Fruit fly (Drosophila melanogaster) whole organism, embryonic: ENCODE data around the gene Pvf3.

ENCODE experiments used
- Atf-2 ChIP-seq: fragments of 200-800 bp; sonication (Bioruptor generic); optimal IDR thresholded peaks from 2 replicates; lab custom pipeline; 2016; ENCODE audit warnings: missing biosample characterization, missing genetic modification characterization
- Atf6 ChIP-seq: fragments of 200-800 bp; sonication (Bioruptor generic); IDR thresholded peaks from 2 replicates; pipeline ENCODE4 v1.3.6; 2022; ENCODE audit warnings: missing biosample characterization, missing genetic modification characterization
- BtbVII ChIP-seq: fragments of 200-800 bp; sonication (Bioruptor generic); optimal IDR thresholded peaks from 3 replicates; lab custom pipeline; 2017; ENCODE audit warnings: missing biosample characterization, mild to moderate bottlenecking, missing genetic modification characterization
- CG10543 ChIP-seq: fragments of 200-800 bp; sonication (Bioruptor generic); optimal IDR thresholded peaks from 3 replicates; lab custom pipeline; 2017; ENCODE audit warnings: missing biosample characterization, mild to moderate bottlenecking, missing genetic modification characterization, moderate library complexity
- CG13775 ChIP-seq: fragments of 200-800 bp; sonication (Bioruptor generic); optimal IDR thresholded peaks from 3 replicates; lab custom pipeline; 2017; ENCODE audit warnings: missing biosample characterization, mild to moderate bottlenecking, missing genetic modification characterization
- CG14050 ChIP-seq: fragments of 200-800 bp; sonication (Bioruptor generic); IDR thresholded peaks from 3 replicates; pipeline ENCODE4 v1.3.6; 2022; ENCODE audit warnings: missing biosample characterization, missing genetic modification characterization
- CG15073 ChIP-seq: fragments of 200-800 bp; sonication (Bioruptor generic); optimal IDR thresholded peaks from 2 replicates; lab custom pipeline; 2016; ENCODE audit warnings: missing biosample characterization, missing genetic modification characterization
- CG1603 ChIP-seq: fragments of 200-800 bp; sonication (Bioruptor generic); optimal IDR thresholded peaks from 2 replicates; lab custom pipeline; 2019; ENCODE audit warnings: missing biosample characterization, mild to moderate bottlenecking, missing genetic modification characterization, moderate library complexity
- CG16779 ChIP-seq: fragments of 200-800 bp; sonication (Bioruptor generic); IDR thresholded peaks from 2 replicates; pipeline ENCODE4 v1.3.6; 2022; ENCODE audit warnings: missing biosample characterization, missing genetic modification characterization
- CG17612 ChIP-seq: fragments of 200-800 bp; sonication (Bioruptor generic); IDR thresholded peaks from 2 replicates; pipeline ENCODE4 v1.3.6; 2022; ENCODE audit warnings: missing biosample characterization, missing genetic modification characterization
- CG2116 ChIP-seq: fragments of 200-800 bp; sonication (Bioruptor generic); optimal IDR thresholded peaks from 3 replicates; lab custom pipeline; 2018; ENCODE audit warnings: missing biosample characterization, mild to moderate bottlenecking, missing genetic modification characterization
- CG2202 ChIP-seq: fragments of 200-800 bp; sonication (Bioruptor generic); optimal IDR thresholded peaks from 2 replicates; lab custom pipeline; 2018; ENCODE audit warnings: missing biosample characterization, mild to moderate bottlenecking, missing genetic modification characterization
- CG2712 ChIP-seq: fragments of 200-800 bp; optimal IDR thresholded peaks from 3 replicates; lab custom pipeline; 2019; ENCODE audit warnings: missing biosample characterization, mild to moderate bottlenecking, missing genetic modification characterization, moderate library complexity
- CG2875 ChIP-seq: fragments of 200-800 bp; sonication (Bioruptor generic); optimal IDR thresholded peaks from 2 replicates; lab custom pipeline; 2017; ENCODE audit warnings: missing biosample characterization, mild to moderate bottlenecking, missing genetic modification characterization, missing genetic modification reagents
- CG31224 ChIP-seq: fragments of 200-800 bp; sonication (Bioruptor generic); IDR thresholded peaks from 2 replicates; pipeline ENCODE4 v1.3.6; 2022; ENCODE audit warnings: missing biosample characterization, missing genetic modification characterization
- CG31441 ChIP-seq: fragments of 200-800 bp; sonication (Bioruptor generic); IDR thresholded peaks from 2 replicates; pipeline ENCODE4 v1.3.6; 2022; ENCODE audit warnings: missing biosample characterization, missing genetic modification characterization
- CG33557 ChIP-seq: fragments of 200-800 bp; sonication (Bioruptor generic); optimal IDR thresholded peaks from 2 replicates; lab custom pipeline; 2019; ENCODE audit warnings: missing biosample characterization, mild to moderate bottlenecking, missing genetic modification characterization, moderate library complexity
- CG6689 ChIP-seq: fragments of 200-800 bp; sonication (Bioruptor generic); IDR thresholded peaks from 2 replicates; pipeline ENCODE4 v1.3.6; 2022; ENCODE audit warnings: missing biosample characterization, missing genetic modification characterization
- CG7372 ChIP-seq: fragments of 200-800 bp; sonication (Bioruptor generic); IDR thresholded peaks from 2 replicates; pipeline ENCODE4 v1.3.6; 2022; ENCODE audit warnings: missing biosample characterization, missing genetic modification characterization
- CG9876 ChIP-seq: fragments of 200-800 bp; sonication (Bioruptor generic); optimal IDR thresholded peaks from 2 replicates; lab custom pipeline; 2016; ENCODE audit warnings: missing biosample characterization, missing genetic modification characterization
- CoRest ChIP-seq: fragments of 200-800 bp; sonication (Bioruptor generic); optimal IDR thresholded peaks from 3 replicates; lab custom pipeline; 2018; ENCODE audit warnings: missing biosample characterization, mild to moderate bottlenecking, missing genetic modification characterization, moderate library complexity
- Dref ChIP-seq: fragments of 200-800 bp; sonication (Bioruptor generic); IDR thresholded peaks from 2 replicates; pipeline ENCODE4 v1.3.6; 2022; ENCODE audit warnings: missing biosample characterization, missing genetic modification characterization
- E2f2 ChIP-seq: fragments of 200-800 bp; sonication (Bioruptor generic); IDR thresholded peaks from 2 replicates; pipeline ENCODE4 v1.3.6; 2022; ENCODE audit warnings: missing biosample characterization, missing genetic modification characterization
- HmgZ ChIP-seq: fragments of 200-800 bp; sonication (Bioruptor generic); optimal IDR thresholded peaks from 2 replicates; lab custom pipeline; 2018; ENCODE audit warnings: missing biosample characterization, mild to moderate bottlenecking, missing genetic modification characterization
- Lim3 ChIP-seq: fragments of 200-800 bp; sonication (Bioruptor generic); IDR thresholded peaks from 2 replicates; pipeline ENCODE4 v1.3.6; 2022; ENCODE audit warnings: missing biosample characterization, missing genetic modification characterization
- Mes4 ChIP-seq: fragments of 200-800 bp; sonication (Bioruptor generic); optimal IDR thresholded peaks from 2 replicates; lab custom pipeline; 2016; ENCODE audit warnings: missing biosample characterization, missing genetic modification characterization
- Nf-YA ChIP-seq: fragments of 200-800 bp; sonication (Bioruptor generic); IDR thresholded peaks from 2 replicates; pipeline ENCODE4 v1.3.6; 2022; ENCODE audit warnings: missing biosample characterization, missing genetic modification characterization
- Nf-YB ChIP-seq: fragments of 200-800 bp; sonication (Bioruptor generic); optimal IDR thresholded peaks from 3 replicates; lab custom pipeline; 2019; ENCODE audit warnings: missing biosample characterization, mild to moderate bottlenecking, missing genetic modification characterization, moderate library complexity
- Six4 ChIP-seq: fragments of 200-800 bp; sonication (Bioruptor generic); optimal IDR thresholded peaks from 2 replicates; lab custom pipeline; 2016; ENCODE audit warnings: missing biosample characterization, missing genetic modification characterization
- Sry-δ ChIP-seq: fragments of 200-800 bp; sonication (Bioruptor generic); optimal IDR thresholded peaks from 2 replicates; lab custom pipeline; 2016; ENCODE audit warnings: missing biosample characterization, missing genetic modification characterization
- bcd ChIP-seq: fragments of 200-800 bp; sonication (Bioruptor generic); optimal IDR thresholded peaks from 2 replicates; lab custom pipeline; 2017; ENCODE audit warnings: missing biosample characterization, mild to moderate bottlenecking, missing genetic modification characterization
- cato ChIP-seq: fragments of 200-800 bp; sonication (Bioruptor generic); optimal IDR thresholded peaks from 2 replicates; lab custom pipeline; 2016; ENCODE audit warnings: missing biosample characterization, missing genetic modification characterization, borderline replicate concordance
- dan ChIP-seq: fragments of 200-800 bp; sonication (Bioruptor generic); IDR thresholded peaks from 2 replicates; pipeline ENCODE4 v1.3.6; 2022; ENCODE audit warnings: missing biosample characterization, missing genetic modification characterization
- danr ChIP-seq: fragments of 200-800 bp; sonication (Bioruptor generic); IDR thresholded peaks from 2 replicates; pipeline ENCODE4 v1.3.6; 2022; ENCODE audit warnings: missing biosample characterization, missing genetic modification characterization
- ham ChIP-seq: fragments of 200-800 bp; sonication (Bioruptor generic); IDR thresholded peaks from 2 replicates; pipeline ENCODE4 v1.3.6; 2022; ENCODE audit warnings: missing biosample characterization, missing genetic modification characterization
- her ChIP-seq: fragments of 200-800 bp; sonication (Bioruptor generic); optimal IDR thresholded peaks from 2 replicates; lab custom pipeline; 2016; ENCODE audit warnings: missing biosample characterization, missing genetic modification characterization
- insv ChIP-seq, 2 experiments: fragments of 200-800 bp; sonication (Bioruptor generic); optimal IDR thresholded peaks; 3 replicates each; lab custom pipeline; 2016 to 2018; ENCODE audit warnings: missing biosample characterization in 2 of 2, missing genetic modification characterization in 2 of 2
- kah ChIP-seq: fragments of 200-800 bp; sonication (Bioruptor generic); optimal IDR thresholded peaks from 2 replicates; lab custom pipeline; 2018; ENCODE audit warnings: missing biosample characterization, mild to moderate bottlenecking, missing genetic modification characterization
- lilli ChIP-seq: fragments of 200-800 bp; sonication (Bioruptor generic); optimal IDR thresholded peaks from 3 replicates; lab custom pipeline; 2016; ENCODE audit warnings: missing biosample characterization, missing genetic modification characterization
- luna ChIP-seq: fragments of 200-800 bp; sonication (Bioruptor generic); optimal IDR thresholded peaks from 2 replicates; lab custom pipeline; 2016; ENCODE audit warnings: missing biosample characterization, missing genetic modification characterization
- nerfin-2 ChIP-seq: fragments of 200-800 bp; sonication (Bioruptor generic); IDR thresholded peaks from 2 replicates; pipeline ENCODE4 v1.3.6; 2022; ENCODE audit warnings: missing biosample characterization, missing genetic modification characterization; ENCODE audit not compliant: partially characterized antibody
- nmo ChIP-seq: fragments of 200-800 bp; sonication (Bioruptor generic); optimal IDR thresholded peaks from 2 replicates; lab custom pipeline; 2018; ENCODE audit warnings: missing biosample characterization, mild to moderate bottlenecking, missing genetic modification characterization, moderate library complexity
- pb ChIP-seq: fragments of 200-800 bp; sonication (Bioruptor generic); optimal IDR thresholded peaks from 3 replicates; lab custom pipeline; 2016; ENCODE audit warnings: missing biosample characterization, missing genetic modification characterization
- pzg ChIP-seq: fragments of 200-800 bp; sonication (Bioruptor generic); optimal IDR thresholded peaks from 3 replicates; lab custom pipeline; 2018; ENCODE audit warnings: missing biosample characterization, mild to moderate bottlenecking, missing genetic modification characterization, moderate library complexity
- ranshi ChIP-seq: fragments of 200-800 bp; sonication (Bioruptor generic); IDR thresholded peaks from 2 replicates; pipeline ENCODE4 v1.3.6; 2022; ENCODE audit warnings: missing biosample characterization, missing genetic modification characterization
- seq ChIP-seq: fragments of 200-800 bp; sonication (Bioruptor generic); IDR thresholded peaks from 2 replicates; pipeline ENCODE4 v1.3.6; 2022; ENCODE audit warnings: missing biosample characterization, missing genetic modification characterization
- sisA ChIP-seq: fragments of 200-800 bp; sonication (Bioruptor generic); IDR thresholded peaks from 2 replicates; pipeline ENCODE4 v1.3.6; 2022; ENCODE audit warnings: missing biosample characterization, missing genetic modification characterization
- tin ChIP-seq: fragments of 200-800 bp; sonication (Bioruptor generic); optimal IDR thresholded peaks from 3 replicates; lab custom pipeline; 2016; ENCODE audit warnings: missing biosample characterization, missing genetic modification characterization
- tll ChIP-seq, 2 experiments: fragments of 200-800 bp in 1 of 2; fragments of >200 bp in 1 of 2; sonication (Bioruptor generic) in 1 of 2; optimal IDR thresholded peaks; 2 replicates each; lab custom pipeline; 2017 to 2019; ENCODE audit warnings: missing biosample characterization in 2 of 2, missing genetic modification characterization in 2 of 2, mild to moderate bottlenecking in 1 of 2, moderate library complexity in 1 of 2
- tup ChIP-seq: fragments of 200-800 bp; sonication (Bioruptor generic); optimal IDR thresholded peaks from 2 replicates; lab custom pipeline; 2016; ENCODE audit warnings: missing biosample characterization, mild to moderate bottlenecking, missing genetic modification characterization, moderate library complexity
- usp ChIP-seq: fragments of >200 bp; optimal IDR thresholded peaks from 2 replicates; lab custom pipeline; 2017; ENCODE audit warnings: missing biosample characterization, missing genetic modification characterization
- wdn ChIP-seq: fragments of 200-800 bp; sonication (Bioruptor generic); IDR thresholded peaks from 2 replicates; pipeline ENCODE4 v1.3.6; 2022; ENCODE audit warnings: missing biosample characterization, missing genetic modification characterization
- zfh2 ChIP-seq: fragments of 200-800 bp; sonication (Bioruptor generic); optimal IDR thresholded peaks from 2 replicates; lab custom pipeline; 2016; ENCODE audit warnings: missing biosample characterization, missing genetic modification characterization

Pvf3 gene

DNA sequence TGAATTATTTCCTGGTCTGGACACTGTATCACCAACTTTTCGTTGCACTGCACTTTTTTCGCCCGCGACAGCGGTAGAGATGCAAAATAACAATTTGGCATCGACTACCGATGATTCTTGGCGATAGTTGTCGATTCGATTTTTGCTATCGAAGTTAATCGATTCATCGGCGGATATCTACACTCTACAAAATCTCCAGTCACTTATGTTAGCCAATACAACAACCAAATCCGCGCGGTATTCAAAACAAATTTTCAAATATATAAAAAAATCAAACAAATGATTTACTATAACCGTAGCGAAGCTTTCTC is 46.6 kb upstream of the Pvf3 start, which contains the start of gene CG4502 (continued):
- TF ChIP-seq CG16779 (GFP tag; lab: Robert Waterston, UW): no peak
- peak; percentile 68 for TF ChIP-seq nmo (GFP tag; lab: Kevin White, UChicago)
- no peak for TF ChIP-seq CG15073 (GFP tag; lab: Kevin White, UChicago)
- no peak for TF ChIP-seq danr (GFP tag; lab: Robert Waterston, UW)
- no peak for TF ChIP-seq CG17612 (GFP tag; lab: Robert Waterston, UW)
- no peak for TF ChIP-seq luna (GFP tag; lab: Kevin White, UChicago)
- TF ChIP-seq her (GFP tag; lab: Kevin White, UChicago): peak; percentile 47
- TF ChIP-seq tin: peak; percentile 8
- no peak for TF ChIP-seq CG2202 (tag; lab: Kevin White, UChicago)
- no peak for TF ChIP-seq BtbVII (GFP tag; lab: Kevin White, UChicago)
- no peak for TF ChIP-seq zfh2 (GFP tag; lab: Kevin White, UChicago)
- peak; percentile 98 for TF ChIP-seq Sry-δ (GFP tag; lab: Kevin White, UChicago)
- no peak for TF ChIP-seq kah (GFP tag; lab: Kevin White, UChicago)
- no peak for TF ChIP-seq sisA (GFP tag; lab: Robert Waterston, UW)
- no peak for TF ChIP-seq Atf6 (GFP tag; lab: Robert Waterston, UW)
- no peak for TF ChIP-seq Lim3 (GFP tag; lab: Robert Waterston, UW)
- no peak for TF ChIP-seq CG7372 (GFP tag; lab: Robert Waterston, UW)
- no peak for TF ChIP-seq ham (GFP tag; lab: Robert Waterston, UW)
- TF ChIP-seq pzg (GFP tag; lab: Kevin White, UChicago): peak; percentile 97
- TF ChIP-seq Mes4 (GFP tag; lab: Kevin White, UChicago): no peak
- TF ChIP-seq usp (GFP tag; lab: Kevin White, UChicago): no peak
- peak; percentile 38 for TF ChIP-seq CG2712 (tag; lab: Kevin White, UChicago)
- no peak for TF ChIP-seq CG10543 (GFP tag; lab: Kevin White, UChicago)
- TF ChIP-seq CG1603: peak; percentile 81
- no peak for TF ChIP-seq Nf-YA (GFP tag; lab: Robert Waterston, UW)
- peak; percentile 84 for TF ChIP-seq CG2116 (GFP tag; lab: Kevin White, UChicago)
- no peak for TF ChIP-seq ranshi (GFP tag; lab: Robert Waterston, UW)
- TF ChIP-seq Six4 (GFP tag; lab: Kevin White, UChicago): no peak
- no peak for TF ChIP-seq CG6689 (GFP tag; lab: Robert Waterston, UW)
- TF ChIP-seq CG14050 (GFP tag; lab: Robert Waterston, UW): no peak; the same call in 2 of the 3 replicates
- no peak for TF ChIP-seq CG31441 (GFP tag; lab: Robert Waterston, UW)
- TF ChIP-seq wdn (GFP tag; lab: Robert Waterston, UW): no peak
- no peak for TF ChIP-seq tll (GFP tag; optimal IDR thresholded peaks at IDR 0.05; lab: Kevin White, UChicago)
- no peak for TF ChIP-seq Nf-YB (GFP tag; lab: Kevin White, UChicago)
- TF ChIP-seq nerfin-2: peak; percentile 99
- TF ChIP-seq CG9876 (GFP tag; lab: Kevin White, UChicago): no peak
- TF ChIP-seq tup (GFP tag; lab: Kevin White, UChicago): no peak
- TF ChIP-seq insv (GFP tag; optimal IDR thresholded peaks at IDR 0.05; lab: Kevin White, UChicago): peak in 1 of 2 experiments; percentile 6
- TF ChIP-seq dan (GFP tag; lab: Robert Waterston, UW): no peak
- TF ChIP-seq bcd: peak; percentile 33
- no peak for TF ChIP-seq Atf-2 (GFP tag; lab: Kevin White, UChicago)
- no peak for TF ChIP-seq seq (GFP tag; lab: Robert Waterston, UW)
- TF ChIP-seq CG13775: no peak
- TF ChIP-seq lilli (GFP tag; lab: Kevin White, UChicago): peak; percentile 52
- no peak for TF ChIP-seq CG31224 (GFP tag; lab: Robert Waterston, UW)
- no peak for TF ChIP-seq CG33557 (GFP tag; lab: Kevin White, UChicago)
- no peak for TF ChIP-seq cato (GFP tag; lab: Kevin White, UChicago)
- peak; percentile 100 for TF ChIP-seq Dref (GFP tag; lab: Robert Waterston, UW)
- TF ChIP-seq CoRest: peak; percentile 63
- peak; percentile 87 for TF ChIP-seq HmgZ (tag; lab: Kevin White, UChicago)
- TF ChIP-seq E2f2 (GFP tag; lab: Robert Waterston, UW): peak; percentile 100
- TF ChIP-seq pb (GFP tag; lab: Kevin White, UChicago): no peak
- TF ChIP-seq CG2875 (GFP tag; lab: Kevin White, UChicago): no peak
